Fruit fly (Drosophila melanogaster) whole organism, embryonic: ENCODE results near the gene CG14191.

Experiments used
- CG10565 ChIP-seq: fragments of 200-800 bp; sonication (Bioruptor generic); optimal IDR thresholded peaks from 3 replicates; lab custom pipeline; 2016; ENCODE audit warnings: missing biosample characterization, mild to moderate bottlenecking, missing genetic modification characterization
- CG11504 ChIP-seq: fragments of 200-800 bp; sonication (Bioruptor generic); optimal IDR thresholded peaks from 3 replicates; lab custom pipeline; 2019; ENCODE audit warnings: missing biosample characterization, mild to moderate bottlenecking, missing genetic modification characterization, moderate library complexity
- CG1233 ChIP-seq: fragments of 200-800 bp; sonication (Bioruptor generic); optimal IDR thresholded peaks from 4 replicates; lab custom pipeline; 2018; ENCODE audit warnings: missing biosample characterization, mild to moderate bottlenecking, missing genetic modification characterization
- CG14050 ChIP-seq: fragments of 200-800 bp; sonication (Bioruptor generic); IDR thresholded peaks from 3 replicates; pipeline ENCODE4 v1.3.6; 2022; ENCODE audit warnings: missing biosample characterization, missing genetic modification characterization
- CG14710 ChIP-seq: fragments of 200-800 bp; sonication (Bioruptor generic); optimal IDR thresholded peaks from 3 replicates; lab custom pipeline; 2019; ENCODE audit warnings: missing biosample characterization, mild to moderate bottlenecking, missing genetic modification characterization, moderate library complexity
- CG14860 ChIP-seq: fragments of 200-800 bp; sonication (Bioruptor generic); IDR thresholded peaks from 3 replicates; pipeline ENCODE4 v1.3.6; 2022; ENCODE audit warnings: missing biosample characterization, missing genetic modification characterization; ENCODE audit not compliant: partially characterized antibody
- CG2712 ChIP-seq: fragments of 200-800 bp; optimal IDR thresholded peaks from 3 replicates; lab custom pipeline; 2019; ENCODE audit warnings: missing biosample characterization, mild to moderate bottlenecking, missing genetic modification characterization, moderate library complexity
- CG31388 ChIP-seq: fragments of 200-800 bp; sonication (Bioruptor generic); optimal IDR thresholded peaks from 2 replicates; lab custom pipeline; 2016; ENCODE audit warnings: missing biosample characterization, missing genetic modification characterization
- CG34422 ChIP-seq: fragments of 200-800 bp; sonication (Bioruptor generic); IDR thresholded peaks from 3 replicates; pipeline ENCODE4 v1.3.6; 2022; ENCODE audit warnings: missing biosample characterization, missing genetic modification characterization
- CG4707 ChIP-seq: fragments of 200-800 bp; sonication (Bioruptor generic); optimal IDR thresholded peaks from 2 replicates; lab custom pipeline; 2018; ENCODE audit warnings: missing biosample characterization, mild to moderate bottlenecking, missing genetic modification characterization, moderate library complexity
- CG4730 ChIP-seq: fragments of 200-800 bp; sonication (Bioruptor generic); IDR thresholded peaks from 2 replicates; pipeline ENCODE4 v1.3.6; 2022; ENCODE audit warnings: missing biosample characterization, missing genetic modification characterization
- CG6272 ChIP-seq: fragments of 200-800 bp; sonication (Bioruptor generic); IDR thresholded peaks from 2 replicates; pipeline ENCODE4 v1.3.6; 2022; ENCODE audit warnings: missing biosample characterization, missing genetic modification characterization
- CG6654 ChIP-seq: fragments of 200-800 bp; sonication (Bioruptor generic); optimal IDR thresholded peaks from 2 replicates; lab custom pipeline; 2017; ENCODE audit warnings: missing biosample characterization, mild to moderate bottlenecking, missing genetic modification characterization
- CG7372 ChIP-seq: fragments of 200-800 bp; sonication (Bioruptor generic); IDR thresholded peaks from 2 replicates; pipeline ENCODE4 v1.3.6; 2022; ENCODE audit warnings: missing biosample characterization, missing genetic modification characterization
- CG8089 ChIP-seq: fragments of 200-800 bp; sonication (Bioruptor generic); optimal IDR thresholded peaks from 3 replicates; lab custom pipeline; 2016; ENCODE audit warnings: missing biosample characterization, missing genetic modification characterization
- CTCF ChIP-seq: fragments of 200-800 bp; sonication (Bioruptor generic); optimal IDR thresholded peaks from 2 replicates; lab custom pipeline; 2017; ENCODE audit warnings: missing biosample characterization, mild to moderate bottlenecking, missing genetic modification characterization, moderate library complexity
- Hmx ChIP-seq: fragments of 200-800 bp; sonication (Bioruptor generic); optimal IDR thresholded peaks from 2 replicates; lab custom pipeline; 2016; ENCODE audit warnings: missing biosample characterization, missing genetic modification characterization
- Lim3 ChIP-seq: fragments of 200-800 bp; sonication (Bioruptor generic); IDR thresholded peaks from 2 replicates; pipeline ENCODE4 v1.3.6; 2022; ENCODE audit warnings: missing biosample characterization, missing genetic modification characterization
- MBD-R2 ChIP-seq: fragments of 200-800 bp; sonication (Bioruptor generic); IDR thresholded peaks from 2 replicates; pipeline ENCODE4 v1.3.6; 2022; ENCODE audit warnings: missing biosample characterization, missing genetic modification characterization
- MESR4 ChIP-seq: fragments of 200-800 bp; sonication (Bioruptor generic); optimal IDR thresholded peaks from 2 replicates; lab custom pipeline; 2018; ENCODE audit warnings: missing biosample characterization, mild to moderate bottlenecking, missing genetic modification characterization, moderate library complexity
- Meics ChIP-seq: fragments of 200-800 bp; sonication (Bioruptor generic); optimal IDR thresholded peaks from 2 replicates; lab custom pipeline; 2017; ENCODE audit warnings: missing biosample characterization, mild to moderate bottlenecking, missing genetic modification characterization
- Nf-YB ChIP-seq: fragments of 200-800 bp; sonication (Bioruptor generic); optimal IDR thresholded peaks from 3 replicates; lab custom pipeline; 2019; ENCODE audit warnings: missing biosample characterization, mild to moderate bottlenecking, missing genetic modification characterization, moderate library complexity
- Pdp1 ChIP-seq, 2 experiments: fragments of 200-800 bp; sonication (Bioruptor generic); optimal IDR thresholded peaks; 3 replicates each; lab custom pipeline; 2016; ENCODE audit warnings: missing biosample characterization in 2 of 2, missing genetic modification characterization in 2 of 2, mild to moderate bottlenecking in 1 of 2, moderate library complexity in 1 of 2
- Rfx ChIP-seq: fragments of 200-800 bp; sonication (Bioruptor generic); IDR thresholded peaks from 2 replicates; pipeline ENCODE4 v1.3.6; 2022; ENCODE audit warnings: missing biosample characterization, missing genetic modification characterization
- Taf1 ChIP-seq: fragments of 200-800 bp; sonication (Bioruptor generic); IDR thresholded peaks from 2 replicates; pipeline ENCODE4 v1.3.6; 2022; ENCODE audit warnings: missing biosample characterization, missing genetic modification characterization
- ato ChIP-seq: fragments of 200-800 bp; sonication (Bioruptor generic); IDR thresholded peaks from 2 replicates; pipeline ENCODE4 v1.3.6; 2022; ENCODE audit warnings: missing biosample characterization, missing genetic modification characterization; ENCODE audit not compliant: partially characterized antibody
- gcm ChIP-seq: fragments of 200-800 bp; sonication (Bioruptor generic); optimal IDR thresholded peaks from 2 replicates; lab custom pipeline; 2019; ENCODE audit warnings: missing biosample characterization, mild to moderate bottlenecking, missing genetic modification characterization, moderate library complexity
- h ChIP-seq: fragments of >200 bp; optimal IDR thresholded peaks from 2 replicates; lab custom pipeline; 2017
- knrl ChIP-seq: fragments of 200-800 bp; sonication (Bioruptor generic); IDR thresholded peaks from 3 replicates; pipeline ENCODE4 v1.3.6; 2022; ENCODE audit warnings: missing biosample characterization, missing genetic modification characterization; ENCODE audit not compliant: partially characterized antibody
- nau ChIP-seq: fragments of 200-800 bp; sonication (Bioruptor generic); optimal IDR thresholded peaks from 3 replicates; lab custom pipeline; 2017; ENCODE audit warnings: missing biosample characterization, mild to moderate bottlenecking, missing genetic modification characterization, missing genetic modification reagents
- nmo ChIP-seq: fragments of 200-800 bp; sonication (Bioruptor generic); optimal IDR thresholded peaks from 2 replicates; lab custom pipeline; 2018; ENCODE audit warnings: missing biosample characterization, mild to moderate bottlenecking, missing genetic modification characterization, moderate library complexity
- pho ChIP-seq: fragments of 200-800 bp; sonication (Bioruptor generic); optimal IDR thresholded peaks from 2 replicates; lab custom pipeline; 2016; ENCODE audit warnings: missing biosample characterization, missing genetic modification characterization
- sd ChIP-seq: fragments of 200-800 bp; sonication (Bioruptor generic); optimal IDR thresholded peaks from 3 replicates; lab custom pipeline; 2018; ENCODE audit warnings: missing biosample characterization, mild to moderate bottlenecking, missing genetic modification characterization, moderate library complexity
- so ChIP-seq: fragments of 200-800 bp; sonication (Bioruptor generic); IDR thresholded peaks from 3 replicates; pipeline ENCODE4 v1.3.6; 2022; ENCODE audit warnings: missing biosample characterization, missing genetic modification characterization
- sqz ChIP-seq: fragments of 200-800 bp; sonication (Bioruptor generic); optimal IDR thresholded peaks from 3 replicates; lab custom pipeline; 2018; ENCODE audit warnings: missing biosample characterization, mild to moderate bottlenecking, missing genetic modification characterization
- sug ChIP-seq: fragments of 200-800 bp; optimal IDR thresholded peaks from 2 replicates; lab custom pipeline; 2019; ENCODE audit warnings: missing biosample characterization, mild to moderate bottlenecking, missing genetic modification characterization, moderate library complexity
- tio ChIP-seq: fragments of 200-800 bp; sonication (Bioruptor generic); optimal IDR thresholded peaks from 2 replicates; lab custom pipeline; 2017; ENCODE audit warnings: missing biosample characterization, missing genetic modification characterization, inconsistent platforms
- tx ChIP-seq: fragments of 200-800 bp; sonication (Bioruptor generic); optimal IDR thresholded peaks from 2 replicates; lab custom pipeline; 2016; ENCODE audit warnings: missing biosample characterization, missing genetic modification characterization
- vfl ChIP-seq: fragments of 200-800 bp; sonication (Bioruptor generic); optimal IDR thresholded peaks from 2 replicates; lab custom pipeline; 2016; ENCODE audit warnings: missing biosample characterization, missing genetic modification characterization
- wek ChIP-seq: fragments of 200-800 bp; sonication (Bioruptor generic); optimal IDR thresholded peaks from 3 replicates; lab custom pipeline; 2018; ENCODE audit warnings: missing biosample characterization, mild to moderate bottlenecking, missing genetic modification characterization, moderate library complexity
- zen2 ChIP-seq: fragments of 200-800 bp; sonication (Bioruptor generic); IDR thresholded peaks from 3 replicates; pipeline ENCODE4 v1.3.6; 2022; ENCODE audit warnings: missing biosample characterization, missing genetic modification characterization; ENCODE audit not compliant: partially characterized antibody

CG14191 gene

DNA sequence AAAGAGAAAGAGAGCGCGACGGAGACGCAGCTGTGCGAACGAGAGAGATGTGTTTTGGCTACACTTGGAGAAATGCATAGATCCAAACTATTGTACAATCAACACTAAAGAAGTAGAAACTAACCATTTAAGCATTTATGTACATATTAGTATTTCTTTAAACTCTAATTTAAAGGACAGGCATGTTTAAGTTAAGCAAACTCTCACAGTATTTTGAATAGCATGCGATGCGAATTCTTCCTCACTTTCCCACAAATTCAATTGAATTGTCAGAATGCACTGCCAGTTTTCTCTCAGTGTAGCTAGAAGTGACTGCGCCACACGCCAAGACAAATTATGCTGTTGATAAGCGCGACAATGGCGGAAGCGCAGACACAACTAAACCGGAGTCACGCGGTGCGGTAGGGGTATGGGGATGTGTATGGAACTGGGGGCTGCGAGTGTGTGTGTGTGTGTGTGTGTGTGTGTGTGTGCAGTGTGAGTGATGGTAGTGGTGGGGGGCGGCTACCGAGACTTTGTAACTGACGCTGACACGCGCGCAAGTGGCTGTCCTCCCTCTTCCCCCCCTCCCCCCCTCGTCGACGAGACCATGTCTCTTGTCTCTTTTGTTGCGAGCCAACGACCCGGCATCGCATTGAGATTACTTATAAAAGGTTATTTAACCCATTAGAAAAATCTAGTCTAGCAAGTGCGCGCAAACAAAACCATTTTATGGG lies 25.5 kb downstream of the CG14191 start (continued):
- TF ChIP-seq MBD-R2 (no peak), sd (no peak), wek (GFP tag; lab: Kevin White, UChicago) (no peak), CG1233 (peak; percentile 16), vfl (GFP tag; lab: Kevin White, UChicago) (no peak), CG11504 (peak; percentile 49), nmo (GFP tag; lab: Kevin White, UChicago) (peak; percentile 69), knrl (GFP tag; lab: Robert Waterston, UW) (no peak), CG4707 (GFP tag; lab: Kevin White, UChicago) (no peak), gcm (GFP tag; lab: Kevin White, UChicago) (no peak), CG6654 (GFP tag; lab: Kevin White, UChicago) (no peak), tio (GFP tag; lab: Kevin White, UChicago) (peak; percentile 30), sug (peak; percentile 49), Nf-YB (GFP tag; lab: Kevin White, UChicago) (no peak), tx (GFP tag; lab: Kevin White, UChicago) (no peak), Rfx (GFP tag; lab: Robert Waterston, UW) (peak; percentile 37), CTCF (GFP tag; lab: Kevin White, UChicago) (no peak), Lim3 (no peak), Hmx (GFP tag; lab: Kevin White, UChicago) (no peak), so (GFP tag; lab: Robert Waterston, UW) (no peak), CG4730 (GFP tag; lab: Robert Waterston, UW) (no peak), zen2 (GFP tag; lab: Robert Waterston, UW) (no peak), h (no peak), CG8089 (GFP tag; lab: Kevin White, UChicago) (no peak), Taf1 (GFP tag; lab: Robert Waterston, UW) (no peak), CG14710 (tag; lab: Kevin White, UChicago) (peak; percentile 19), nau (no peak), CG2712 (tag; lab: Kevin White, UChicago) (peak; percentile 39), CG31388 (GFP tag; lab: Kevin White, UChicago) (no peak), Meics (GFP tag; lab: Kevin White, UChicago) (peak; percentile 55), CG6272 (GFP tag; lab: Robert Waterston, UW) (no peak), CG34422 (GFP tag; lab: Robert Waterston, UW) (no peak), pho (GFP tag; lab: Kevin White, UChicago) (no peak), CG7372 (GFP tag; lab: Robert Waterston, UW) (no peak), CG14050 (GFP tag; lab: Robert Waterston, UW) (no peak), Pdp1 (GFP tag; optimal IDR thresholded peaks at IDR 0.05; lab: Kevin White, UChicago) (peak in 1 of 2 experiments; percentile 30), sqz (no peak), MESR4 (GFP tag; lab: Kevin White, UChicago) (no peak), CG10565 (GFP tag; lab: Kevin White, UChicago) (no peak), ato (GFP tag; lab: Robert Waterston, UW) (no peak), CG14860 (GFP tag; lab: Robert Waterston, UW) (no peak)
